Worm (Caenorhabditis elegans): ENCODE data around the gene K02F6.1.
"Not testable (repeated sequence)": the region's sequence is repeated elsewhere in the genome, so short reads cannot be mapped to it uniquely, and the experiment has no call there.

DNA sequence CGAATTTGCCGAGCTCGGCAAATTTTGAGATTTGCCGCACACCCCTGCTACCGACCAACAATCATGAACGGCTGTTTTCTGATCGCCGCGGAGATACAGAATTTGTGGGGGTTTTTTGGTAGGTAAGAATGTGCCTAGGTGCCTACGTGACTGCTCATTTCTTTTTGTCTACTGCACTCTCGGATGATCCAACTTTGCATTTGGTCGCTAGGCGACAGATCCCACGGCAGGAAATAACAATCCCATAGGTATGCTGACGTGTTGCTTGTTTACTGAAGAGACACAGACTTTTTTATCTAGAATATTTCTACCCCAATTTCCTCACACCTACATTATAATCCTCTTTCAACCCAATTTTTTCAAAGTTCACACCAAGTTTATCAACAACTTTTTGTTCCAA, 18.8 kb upstream of the K02F6.1 start, which contains the start of gene K02F6.8:
- not testable (repeated sequence) for TF ChIP-seq zag-1 (tag; optimal IDR thresholded peaks at IDR 0.05); elt-3 (tag; optimal IDR thresholded peaks at IDR 0.05); ama-1 (optimal IDR thresholded peaks at IDR 0.05); lin-13 (GFP tag; optimal IDR thresholded peaks at IDR 0.05); unc-62 (GFP tag; optimal IDR thresholded peaks at IDR 0.05); nhr-237 (tag; optimal IDR thresholded peaks at IDR 0.05); nhr-12 (tag; optimal IDR thresholded peaks at IDR 0.05); nhr-77 (tag; optimal IDR thresholded peaks at IDR 0.05); sma-3 (GFP tag; optimal IDR thresholded peaks at IDR 0.05); snpc-4 (tag; optimal IDR thresholded peaks at IDR 0.05); mab-5 (tag; optimal IDR thresholded peaks at IDR 0.05); unc-39 (tag; optimal IDR thresholded peaks at IDR 0.05); dmd-4 (tag; optimal IDR thresholded peaks at IDR 0.05); lsy-2 (tag; optimal IDR thresholded peaks at IDR 0.05)
